Fruit fly (Drosophila melanogaster): ENCODE results near the gene mid.
A peak's percentile ranks its signal among the peaks of the same experiment; 100 is the strongest.

Gene mid

dm6 chr2L:5426843-5427540 is 34.4 kb upstream of the mid start (continued):
- TF ChIP-seq exex (tag; optimal IDR thresholded peaks at IDR 0.05) (no peak), CG31365 (tag; optimal IDR thresholded peaks at IDR 0.05) (no peak), Usf (GFP tag; optimal IDR thresholded peaks at IDR 0.05) (peak; percentile 8), CG30403 (GFP tag; optimal IDR thresholded peaks at IDR 0.05) (peak; percentile 15), shn (GFP tag; optimal IDR thresholded peaks at IDR 0.05) (no peak), fd3F (GFP tag; optimal IDR thresholded peaks at IDR 0.05) (no peak), CG4617 (GFP tag; optimal IDR thresholded peaks at IDR 0.05; ENCODE audit: borderline replicate concordance) (no peak), nom (GFP tag; optimal IDR thresholded peaks at IDR 0.05) (peak; percentile 80), D19A (tag; optimal IDR thresholded peaks at IDR 0.05) (peak; percentile 46), CG13296 (GFP tag; optimal IDR thresholded peaks at IDR 0.05) (no peak), corto (GFP tag; optimal IDR thresholded peaks at IDR 0.05) (peak; percentile 28), jing (GFP tag; optimal IDR thresholded peaks at IDR 0.05) (no peak), chif (GFP tag; optimal IDR thresholded peaks at IDR 0.05) (peak in 1 of 2 experiments; percentile 11), Deaf1 (tag; optimal IDR thresholded peaks at IDR 0.05) (peak; percentile 28), CG10462 (GFP tag; optimal IDR thresholded peaks at IDR 0.05) (no peak), CG2199 (GFP tag; IDR thresholded peaks at IDR 0.05) (no peak), maf-S (GFP tag; optimal IDR thresholded peaks at IDR 0.05) (no peak), nmo (GFP tag; optimal IDR thresholded peaks at IDR 0.05) (peak; percentile 54), HHEX (GFP tag; optimal IDR thresholded peaks at IDR 0.05) (no peak), Dref (GFP tag; IDR thresholded peaks at IDR 0.05) (no peak), CG13287 (GFP tag; IDR thresholded peaks at IDR 0.05; ENCODE audit: partially characterized antibody) (no peak), Dad (GFP tag; optimal IDR thresholded peaks at IDR 0.05) (no peak), cad (GFP tag; optimal IDR thresholded peaks at IDR 0.05) (no peak), D19B (GFP tag; optimal IDR thresholded peaks at IDR 0.05) (no peak), CG16779 (GFP tag; IDR thresholded peaks at IDR 0.05) (no peak), CG6254 (GFP tag; optimal IDR thresholded peaks at IDR 0.05) (peak; percentile 50), CG11456 (GFP tag; IDR thresholded peaks at IDR 0.05) (no peak), CG3838 (GFP tag; optimal IDR thresholded peaks at IDR 0.05) (no peak), vvl (GFP tag; IDR thresholded peaks at IDR 0.05) (peak; percentile 69), inv (GFP tag; IDR thresholded peaks at IDR 0.05; ENCODE audit: partially characterized antibody) (no peak), Xrp1 (GFP tag; IDR thresholded peaks at IDR 0.05) (peak; percentile 73), gsb (GFP tag; IDR thresholded peaks at IDR 0.05) (no peak), org-1 (GFP tag; optimal IDR thresholded peaks at IDR 0.05) (no peak), Antp (GFP tag; optimal IDR thresholded peaks at IDR 0.05) (no peak), CG16863 (GFP tag; optimal IDR thresholded peaks at IDR 0.05) (peak; percentile 20), CG14965 (GFP tag; optimal IDR thresholded peaks at IDR 0.05; ENCODE audit: borderline replicate concordance) (no peak), CG6683 (GFP tag; optimal IDR thresholded peaks at IDR 0.05) (no peak), psq (GFP tag; optimal IDR thresholded peaks at IDR 0.05) (no peak), fru (optimal IDR thresholded peaks at IDR 0.05) (no peak), CoRest (tag; optimal IDR thresholded peaks at IDR 0.05) (peak; percentile 36), pita (GFP tag; optimal IDR thresholded peaks at IDR 0.05) (no peak), CG4854 (GFP tag; optimal IDR thresholded peaks at IDR 0.05) (no peak), CG11695 (GFP tag; IDR thresholded peaks at IDR 0.05) (no peak), ttk (GFP tag; IDR thresholded peaks at IDR 0.05) (no peak), CG11398 (GFP tag; optimal IDR thresholded peaks at IDR 0.05) (no peak), CG7987 (GFP tag; optimal IDR thresholded peaks at IDR 0.05) (no peak), CG18764 (GFP tag; optimal IDR thresholded peaks at IDR 0.05) (no peak), tgo (GFP tag; IDR thresholded peaks at IDR 0.05) (no peak), Ets97D (GFP tag; optimal IDR thresholded peaks at IDR 0.05) (no peak), ato (GFP tag; IDR thresholded peaks at IDR 0.05; ENCODE audit: partially characterized antibody) (no peak), CG10431 (GFP tag; optimal IDR thresholded peaks at IDR 0.05) (no peak)

All from whole organism, embryonic.